Fruit fly (Drosophila melanogaster) whole organism, embryonic: ENCODE data around the gene KFase.

Experiments used
- Ada2b ChIP-seq: fragments of 200-800 bp; sonication (Bioruptor generic); IDR thresholded peaks from 2 replicates; pipeline ENCODE4 v1.3.6; 2022; ENCODE audit warnings: missing biosample characterization, missing genetic modification characterization
- Aef1 ChIP-seq: fragments of 200-800 bp; sonication (Bioruptor generic); IDR thresholded peaks from 3 replicates; pipeline ENCODE4 v1.3.6; 2022; ENCODE audit warnings: missing biosample characterization, missing genetic modification characterization
- CG10654 ChIP-seq: fragments of 200-800 bp; sonication (Bioruptor generic); optimal IDR thresholded peaks from 2 replicates; lab custom pipeline; 2016; ENCODE audit warnings: missing biosample characterization, missing genetic modification characterization
- CG11085 ChIP-seq: fragments of 200-800 bp; sonication (Bioruptor generic); IDR thresholded peaks from 2 replicates; pipeline ENCODE4 v1.3.6; 2022; ENCODE audit warnings: missing biosample characterization, missing genetic modification characterization
- CG11093 ChIP-seq: fragments of 200-800 bp; sonication (Bioruptor generic); IDR thresholded peaks from 3 replicates; pipeline ENCODE4 v1.3.6; 2022; ENCODE audit warnings: missing biosample characterization, missing genetic modification characterization
- CG11456 ChIP-seq: fragments of 200-800 bp; sonication (Bioruptor generic); IDR thresholded peaks from 3 replicates; pipeline ENCODE4 v1.3.6; 2022; ENCODE audit warnings: missing biosample characterization, missing genetic modification characterization
- CG1233 ChIP-seq: fragments of 200-800 bp; sonication (Bioruptor generic); optimal IDR thresholded peaks from 4 replicates; lab custom pipeline; 2018; ENCODE audit warnings: missing biosample characterization, mild to moderate bottlenecking, missing genetic modification characterization
- CG12659 ChIP-seq: fragments of 200-800 bp; sonication (Bioruptor generic); optimal IDR thresholded peaks from 3 replicates; lab custom pipeline; 2017; ENCODE audit warnings: mild to moderate bottlenecking, missing biosample characterization, missing genetic modification reagents, missing genetic modification characterization
- CG17912 ChIP-seq: fragments of 200-800 bp; sonication (Bioruptor generic); optimal IDR thresholded peaks from 2 replicates; lab custom pipeline; 2018; ENCODE audit warnings: missing biosample characterization, mild to moderate bottlenecking, missing genetic modification characterization
- CG1792 ChIP-seq: fragments of 200-800 bp; sonication (Bioruptor generic); optimal IDR thresholded peaks from 2 replicates; lab custom pipeline; 2016; ENCODE audit warnings: missing biosample characterization, missing genetic modification characterization
- CG2120 ChIP-seq: fragments of 200-800 bp; sonication (Bioruptor generic); optimal IDR thresholded peaks from 3 replicates; lab custom pipeline; 2016; ENCODE audit warnings: missing biosample characterization, missing genetic modification characterization
- CG2712 ChIP-seq: fragments of 200-800 bp; optimal IDR thresholded peaks from 3 replicates; lab custom pipeline; 2019; ENCODE audit warnings: missing biosample characterization, mild to moderate bottlenecking, missing genetic modification characterization, moderate library complexity
- CG30431 ChIP-seq: fragments of 200-800 bp; sonication (Bioruptor generic); optimal IDR thresholded peaks from 2 replicates; lab custom pipeline; 2017; ENCODE audit warnings: missing biosample characterization, missing genetic modification characterization
- CG33557 ChIP-seq: fragments of 200-800 bp; sonication (Bioruptor generic); optimal IDR thresholded peaks from 2 replicates; lab custom pipeline; 2019; ENCODE audit warnings: missing biosample characterization, mild to moderate bottlenecking, missing genetic modification characterization, moderate library complexity
- CG34422 ChIP-seq: fragments of 200-800 bp; sonication (Bioruptor generic); IDR thresholded peaks from 3 replicates; pipeline ENCODE4 v1.3.6; 2022; ENCODE audit warnings: missing biosample characterization, missing genetic modification characterization
- CG4282 ChIP-seq: fragments of 200-800 bp; sonication (Bioruptor generic); optimal IDR thresholded peaks from 2 replicates; lab custom pipeline; 2016; ENCODE audit warnings: missing biosample characterization, missing genetic modification characterization
- CG4424 ChIP-seq: fragments of 200-800 bp; sonication (Bioruptor generic); optimal IDR thresholded peaks from 3 replicates; lab custom pipeline; 2016; ENCODE audit warnings: missing biosample characterization, missing genetic modification characterization
- CG4854 ChIP-seq: fragments of 200-800 bp; sonication (Bioruptor generic); optimal IDR thresholded peaks from 2 replicates; lab custom pipeline; 2016; ENCODE audit warnings: missing biosample characterization, missing genetic modification characterization, inconsistent platforms
- CrebB ChIP-seq: fragments of 200-800 bp; sonication (Bioruptor generic); optimal IDR thresholded peaks from 3 replicates; lab custom pipeline; 2018; ENCODE audit warnings: missing biosample characterization, mild to moderate bottlenecking, missing genetic modification characterization
- Gsc ChIP-seq: fragments of 200-800 bp; sonication (Bioruptor generic); IDR thresholded peaks from 2 replicates; pipeline ENCODE4 v1.3.6; 2022; ENCODE audit warnings: missing biosample characterization, missing genetic modification characterization
- HHEX ChIP-seq: fragments of 200-800 bp; sonication (Bioruptor generic); optimal IDR thresholded peaks from 3 replicates; lab custom pipeline; 2017; ENCODE audit warnings: missing biosample characterization, mild to moderate bottlenecking, missing genetic modification characterization, missing genetic modification reagents
- HmgZ ChIP-seq: fragments of 200-800 bp; sonication (Bioruptor generic); optimal IDR thresholded peaks from 2 replicates; lab custom pipeline; 2018; ENCODE audit warnings: missing biosample characterization, mild to moderate bottlenecking, missing genetic modification characterization
- Rx ChIP-seq: fragments of 200-800 bp; sonication (Bioruptor generic); IDR thresholded peaks from 2 replicates; pipeline ENCODE4 v1.3.6; 2022; ENCODE audit warnings: missing biosample characterization, missing genetic modification characterization
- cad ChIP-seq: fragments of >200 bp; optimal IDR thresholded peaks from 2 replicates; lab custom pipeline; 2017; ENCODE audit warnings: missing biosample characterization, missing genetic modification characterization
- cato ChIP-seq: fragments of 200-800 bp; sonication (Bioruptor generic); optimal IDR thresholded peaks from 2 replicates; lab custom pipeline; 2016; ENCODE audit warnings: missing biosample characterization, missing genetic modification characterization, borderline replicate concordance
- ci ChIP-seq: fragments of 200-800 bp; sonication (Bioruptor generic); IDR thresholded peaks from 3 replicates; pipeline ENCODE4 v1.3.6; 2022; ENCODE audit warnings: missing biosample characterization, missing genetic modification characterization
- crp ChIP-seq, 2 experiments: fragments of 200-800 bp; sonication (Bioruptor generic); optimal IDR thresholded peaks; 2 replicates in 1 of 2; 3 replicates in 1 of 2; lab custom pipeline; 2017; ENCODE audit warnings: missing biosample characterization in 2 of 2, missing genetic modification characterization in 2 of 2, mild to moderate bottlenecking in 1 of 2, moderate library complexity in 1 of 2
- cwo ChIP-seq: fragments of 200-800 bp; sonication (Bioruptor generic); optimal IDR thresholded peaks from 3 replicates; lab custom pipeline; 2017; ENCODE audit warnings: missing biosample characterization, missing genetic modification characterization, mild to moderate bottlenecking, moderate library complexity, missing genetic modification reagents
- dmrt99B ChIP-seq: fragments of 200-800 bp; sonication (Bioruptor generic); optimal IDR thresholded peaks from 2 replicates; lab custom pipeline; 2018; ENCODE audit warnings: missing biosample characterization, mild to moderate bottlenecking, missing genetic modification characterization, moderate library complexity
- grau ChIP-seq: fragments of 200-800 bp; optimal IDR thresholded peaks from 3 replicates; lab custom pipeline; 2019; ENCODE audit warnings: missing biosample characterization, mild to moderate bottlenecking, missing genetic modification characterization, moderate library complexity
- jigr1 ChIP-seq: fragments of 200-800 bp; sonication (Bioruptor generic); IDR thresholded peaks from 3 replicates; pipeline ENCODE4 v1.3.6; 2022; ENCODE audit warnings: missing biosample characterization, missing genetic modification characterization
- jumu ChIP-seq: fragments of 200-800 bp; sonication (Bioruptor generic); optimal IDR thresholded peaks from 3 replicates; lab custom pipeline; 2016; ENCODE audit warnings: missing biosample characterization, missing genetic modification characterization
- klu ChIP-seq: fragments of 200-800 bp; sonication (Bioruptor generic); IDR thresholded peaks from 2 replicates; pipeline ENCODE4 v1.3.6; 2022; ENCODE audit warnings: missing biosample characterization, missing genetic modification characterization
- knrl ChIP-seq: fragments of 200-800 bp; sonication (Bioruptor generic); IDR thresholded peaks from 3 replicates; pipeline ENCODE4 v1.3.6; 2022; ENCODE audit warnings: missing biosample characterization, missing genetic modification characterization; ENCODE audit not compliant: partially characterized antibody
- mirr ChIP-seq: fragments of 200-800 bp; sonication (Bioruptor generic); optimal IDR thresholded peaks from 3 replicates; lab custom pipeline; 2018; ENCODE audit warnings: missing biosample characterization, mild to moderate bottlenecking, missing genetic modification characterization
- nau ChIP-seq: fragments of 200-800 bp; sonication (Bioruptor generic); optimal IDR thresholded peaks from 3 replicates; lab custom pipeline; 2017; ENCODE audit warnings: missing biosample characterization, mild to moderate bottlenecking, missing genetic modification characterization, missing genetic modification reagents
- pb ChIP-seq: fragments of 200-800 bp; sonication (Bioruptor generic); optimal IDR thresholded peaks from 3 replicates; lab custom pipeline; 2016; ENCODE audit warnings: missing biosample characterization, missing genetic modification characterization
- pho ChIP-seq: fragments of 200-800 bp; sonication (Bioruptor generic); optimal IDR thresholded peaks from 2 replicates; lab custom pipeline; 2016; ENCODE audit warnings: missing biosample characterization, missing genetic modification characterization
- pita ChIP-seq: fragments of 200-800 bp; sonication (Bioruptor generic); optimal IDR thresholded peaks from 2 replicates; lab custom pipeline; 2017; ENCODE audit warnings: missing biosample characterization, mild to moderate bottlenecking, missing genetic modification characterization
- pnt ChIP-seq: fragments of 200-800 bp; sonication (Bioruptor generic); optimal IDR thresholded peaks from 3 replicates; lab custom pipeline; 2016; ENCODE audit warnings: missing biosample characterization, missing genetic modification characterization
- schlank ChIP-seq: fragments of 200-800 bp; sonication (Bioruptor generic); optimal IDR thresholded peaks from 2 replicates; lab custom pipeline; 2018; ENCODE audit warnings: missing biosample characterization, mild to moderate bottlenecking, missing genetic modification characterization
- scrt ChIP-seq: fragments of 200-800 bp; sonication (Bioruptor generic); optimal IDR thresholded peaks from 2 replicates; lab custom pipeline; 2018; ENCODE audit warnings: missing biosample characterization, mild to moderate bottlenecking, missing genetic modification characterization, moderate library complexity
- shn ChIP-seq: fragments of 200-800 bp; sonication (Bioruptor generic); optimal IDR thresholded peaks from 3 replicates; lab custom pipeline; 2016; ENCODE audit warnings: missing biosample characterization, missing genetic modification characterization
- tgo ChIP-seq: fragments of 200-800 bp; sonication (Bioruptor generic); IDR thresholded peaks from 3 replicates; pipeline ENCODE4 v1.3.6; 2022; ENCODE audit warnings: missing biosample characterization, missing genetic modification characterization
- trh ChIP-seq: fragments of 200-800 bp; sonication (Bioruptor generic); optimal IDR thresholded peaks from 2 replicates; lab custom pipeline; 2016; ENCODE audit warnings: missing biosample characterization, missing genetic modification characterization
- unc-4 ChIP-seq: fragments of 200-800 bp; sonication (Bioruptor generic); IDR thresholded peaks from 2 replicates; pipeline ENCODE4 v1.3.6; 2022; ENCODE audit warnings: missing biosample characterization, missing genetic modification characterization; ENCODE audit not compliant: partially characterized antibody
- usp ChIP-seq: fragments of >200 bp; optimal IDR thresholded peaks from 2 replicates; lab custom pipeline; 2017; ENCODE audit warnings: missing biosample characterization, missing genetic modification characterization
- vnd ChIP-seq: fragments of 200-800 bp; sonication (Bioruptor generic); IDR thresholded peaks from 3 replicates; pipeline ENCODE4 v1.3.6; 2022; ENCODE audit warnings: missing biosample characterization, missing genetic modification characterization; ENCODE audit not compliant: partially characterized antibody
- zf30C ChIP-seq: fragments of 200-800 bp; sonication (Bioruptor generic); optimal IDR thresholded peaks from 3 replicates; lab custom pipeline; 2018; ENCODE audit warnings: missing biosample characterization, mild to moderate bottlenecking, missing genetic modification characterization

The KFase gene

DNA sequence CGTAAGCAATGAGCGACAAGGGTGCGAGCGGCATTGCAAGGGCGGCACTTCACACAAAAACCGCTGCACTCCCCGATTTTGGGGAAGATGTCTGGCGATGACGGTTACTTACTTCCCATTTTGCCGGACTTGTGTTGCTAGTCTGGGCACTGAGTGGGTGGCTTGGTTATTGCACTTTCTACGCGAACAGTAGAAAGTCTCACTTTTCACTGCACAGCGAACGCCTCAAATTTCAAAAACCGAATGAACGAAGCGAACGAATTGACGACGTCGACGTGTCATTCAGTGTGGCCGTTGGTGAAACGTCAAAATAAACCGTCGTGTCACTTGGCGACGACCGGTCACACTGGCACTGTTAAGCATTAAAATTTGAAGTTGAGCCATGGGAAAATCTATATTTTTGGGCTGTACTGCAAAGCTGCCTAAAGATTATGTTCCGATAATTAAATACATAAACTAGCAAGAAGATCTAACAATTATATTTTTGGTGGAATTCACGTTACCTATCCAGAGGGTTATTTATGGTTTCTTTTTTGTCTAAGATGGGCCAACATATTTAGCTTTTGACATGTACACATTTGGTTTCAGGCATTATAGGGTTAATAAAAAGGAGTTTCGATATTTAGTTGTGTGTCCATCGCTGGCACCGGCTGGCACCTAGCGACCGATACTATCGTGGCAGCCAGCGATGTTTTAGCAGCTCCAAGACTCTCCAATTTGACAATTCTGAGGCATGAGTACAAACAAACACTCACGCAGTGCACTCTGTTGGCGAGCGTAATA lies 8.2 kb downstream of the KFase start, which contains the start of the genes Sec61alpha and Daxx (continued):
- TF ChIP-seq crp (GFP tag; optimal IDR thresholded peaks at IDR 0.05; lab: Kevin White, UChicago) = peak in 1 of 2 experiments; percentile 65
- no peak for TF ChIP-seq zf30C
- TF ChIP-seq cato = peak; percentile 84
- TF ChIP-seq ci (GFP tag; lab: Robert Waterston, UW) = peak; percentile 79
- no peak for TF ChIP-seq cad (GFP tag; lab: Kevin White, UChicago)
- peak; percentile 94 for TF ChIP-seq shn
- peak; percentile 63 for TF ChIP-seq CrebB (tag; lab: Kevin White, UChicago)
- TF ChIP-seq dmrt99B (tag; lab: Kevin White, UChicago) = peak; percentile 76
- TF ChIP-seq Gsc = no peak
- TF ChIP-seq klu (GFP tag; lab: Robert Waterston, UW) = peak; percentile 75; the same call in 1 of the 2 replicates
- no peak for TF ChIP-seq pita (GFP tag; lab: Kevin White, UChicago)
- TF ChIP-seq mirr (GFP tag; lab: Kevin White, UChicago) = peak; percentile 36
- TF ChIP-seq usp (GFP tag; lab: Kevin White, UChicago) = no peak
- TF ChIP-seq CG4282 = peak; percentile 77
- peak; percentile 50 for TF ChIP-seq CG33557 (GFP tag; lab: Kevin White, UChicago)
- TF ChIP-seq jigr1 (GFP tag; lab: Robert Waterston, UW) = peak; percentile 69; the same call in 2 of the 3 replicates
- peak; percentile 82 for TF ChIP-seq grau
- TF ChIP-seq CG11093 (GFP tag; lab: Robert Waterston, UW) = peak; percentile 60; the same call in 1 of the 3 replicates
- peak; percentile 82 for TF ChIP-seq CG10654 (GFP tag; lab: Kevin White, UChicago)
- peak; percentile 61 for TF ChIP-seq CG1233 (GFP tag; lab: Kevin White, UChicago)
- TF ChIP-seq CG4424 = peak; percentile 85
- peak; percentile 32; the same call in 1 of the 2 replicates for TF ChIP-seq Rx (GFP tag; lab: Robert Waterston, UW)
- TF ChIP-seq CG12659 (GFP tag; lab: Kevin White, UChicago) = peak; percentile 85
- TF ChIP-seq scrt = peak; percentile 67
- peak; percentile 68 for TF ChIP-seq pb (GFP tag; lab: Kevin White, UChicago)
- peak; percentile 95 for TF ChIP-seq CG2120 (GFP tag; lab: Kevin White, UChicago)
- TF ChIP-seq CG2712 (tag; lab: Kevin White, UChicago) = peak; percentile 85
- peak; percentile 40 for TF ChIP-seq schlank (tag; lab: Kevin White, UChicago)
- TF ChIP-seq CG34422 (GFP tag; lab: Robert Waterston, UW) = peak; percentile 64
- TF ChIP-seq knrl (GFP tag; lab: Robert Waterston, UW) = peak; percentile 100
- TF ChIP-seq trh (GFP tag; lab: Kevin White, UChicago) = peak; percentile 65
- peak; percentile 80 for TF ChIP-seq HmgZ (tag; lab: Kevin White, UChicago)
- TF ChIP-seq vnd (GFP tag; lab: Robert Waterston, UW) = peak; percentile 100
- TF ChIP-seq CG17912 (GFP tag; lab: Kevin White, UChicago) = no peak
- peak; percentile 91 for TF ChIP-seq jumu (GFP tag; lab: Kevin White, UChicago)
- peak; percentile 62 for TF ChIP-seq cwo
- TF ChIP-seq Aef1 (GFP tag; lab: Robert Waterston, UW) = peak; percentile 82
- peak; percentile 45 for TF ChIP-seq nau
- peak; percentile 75 for TF ChIP-seq Ada2b (GFP tag; lab: Robert Waterston, UW)
- peak; percentile 64 for TF ChIP-seq CG4854 (GFP tag; lab: Kevin White, UChicago)
- TF ChIP-seq tgo (GFP tag; lab: Robert Waterston, UW) = peak; percentile 83
- TF ChIP-seq pnt = peak; percentile 91
- peak; percentile 68 for TF ChIP-seq HHEX (GFP tag; lab: Kevin White, UChicago)
- peak; percentile 94 for TF ChIP-seq pho (GFP tag; lab: Kevin White, UChicago)
- TF ChIP-seq unc-4 (GFP tag; lab: Robert Waterston, UW) = peak; percentile 98
- peak; percentile 60 for TF ChIP-seq CG30431 (GFP tag; lab: Kevin White, UChicago)
- peak; percentile 80 for TF ChIP-seq CG11085
- peak; percentile 71 for TF ChIP-seq CG1792
- peak; percentile 89 for TF ChIP-seq CG11456 (GFP tag; lab: Robert Waterston, UW)
